Worm (Caenorhabditis elegans): ENCODE data around the gene ZC239.20.

DNA sequence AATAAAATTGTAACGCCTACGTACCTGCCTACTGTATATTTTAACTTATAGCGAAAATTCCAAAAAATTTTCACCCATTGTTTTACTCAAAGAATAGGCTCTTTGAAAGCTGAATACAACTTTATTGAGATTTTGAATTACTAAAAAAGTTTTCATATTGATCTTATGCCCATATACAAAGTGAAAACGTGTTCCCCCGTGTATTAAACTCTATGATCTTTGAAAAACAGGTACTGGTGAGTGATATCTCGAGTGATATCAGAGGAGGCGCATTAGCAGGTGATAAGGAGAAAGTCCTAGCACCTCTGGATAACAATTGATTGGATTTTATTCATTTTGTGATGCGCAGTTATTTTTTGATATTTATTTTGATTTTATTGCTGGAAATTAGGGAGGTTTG, 33.9 kb upstream of the ZC239.20 start, which contains the start of gene C17F4.3:
- TF ChIP-seq nhr-179 (tag; optimal IDR thresholded peaks at IDR 0.05) = no peak
- no peak for TF ChIP-seq tlf-1 (GFP tag; optimal IDR thresholded peaks at IDR 0.05)
- TF ChIP-seq bed-1 (GFP tag; IDR thresholded peaks at IDR 0.05) = no peak
- no peak for TF ChIP-seq pha-4 (tag; optimal IDR thresholded peaks at IDR 0.05)
- no peak for TF ChIP-seq athp-1 (tag; optimal IDR thresholded peaks at IDR 0.05)
- no peak for TF ChIP-seq hlh-12 (tag; optimal IDR thresholded peaks at IDR 0.05)
- no peak for TF ChIP-seq ztf-22 (GFP tag; optimal IDR thresholded peaks at IDR 0.05)
- no peak for TF ChIP-seq tbp1 (GFP tag; optimal IDR thresholded peaks at IDR 0.05)
- TF ChIP-seq nfya-1 (tag; optimal IDR thresholded peaks at IDR 0.05; ENCODE audit: borderline replicate concordance, insufficient read depth) = no peak
- TF ChIP-seq unc-130 (GFP tag; optimal IDR thresholded peaks at IDR 0.05) = no peak
- TF ChIP-seq madf-3 (GFP tag; IDR thresholded peaks at IDR 0.05) = no peak
- no peak for TF ChIP-seq let-526 (GFP tag; IDR thresholded peaks at IDR 0.05)
- no peak for TF ChIP-seq nhr-90 (tag; optimal IDR thresholded peaks at IDR 0.05)
- no peak for TF ChIP-seq B0019.2 (GFP tag; conservative IDR thresholded peaks at IDR 0.05)
